Worm (Caenorhabditis elegans) whole organism, L4 larva: Measurements from ENCODE around the gene C44E12.1.

Source experiments
- Y5F2A.4 ChIP-seq: fragments of 200-800 bp; sonication (Bioruptor generic); optimal IDR thresholded peaks from 2 replicates; lab custom pipeline; 2018; ENCODE audit warnings: mild to moderate bottlenecking, missing genetic modification characterization, missing compliant biosample characterization
- ZK546.5 ChIP-seq, 2 experiments: sonication (generic microtip); optimal IDR thresholded peaks; 2 replicates each; lab custom pipeline; 2017; ENCODE audit warnings: missing biosample characterization in 2 of 2, missing genetic modification characterization in 2 of 2
- attf-4 ChIP-seq: sonication (generic microtip); optimal IDR thresholded peaks from 3 replicates; lab custom pipeline; 2017; ENCODE audit warnings: missing biosample characterization, missing genetic modification characterization
- dmd-8 ChIP-seq: fragments of 200-800 bp; sonication (Bioruptor generic); IDR thresholded peaks from 2 replicates; pipeline ENCODE4 v1.3.6; 2022; ENCODE audit warnings: missing genetic modification characterization, missing compliant biosample characterization
- dpl-1 ChIP-seq: fragments of 150-350 bp; optimal IDR thresholded peaks from 2 replicates; lab custom pipeline; 2014; ENCODE audit warnings: missing biosample characterization, missing genetic modification reagents, missing genetic modification characterization
- lin-13 ChIP-seq: fragments of 150-350 bp; optimal IDR thresholded peaks from 2 replicates; lab custom pipeline; 2014; ENCODE audit warnings: missing biosample characterization, missing genetic modification reagents, missing genetic modification characterization
- lin-38 ChIP-seq: fragments of 200-800 bp; sonication (Bioruptor generic); IDR thresholded peaks from 2 replicates; pipeline ENCODE4 v1.3.6; 2022; ENCODE audit warnings: missing genetic modification reagents, missing genetic modification characterization, missing compliant biosample characterization
- nhr-111 ChIP-seq: fragments of 200-800 bp; sonication (Bioruptor generic); optimal IDR thresholded peaks from 2 replicates; lab custom pipeline; 2018; ENCODE audit warnings: mild to moderate bottlenecking, missing genetic modification characterization, missing compliant biosample characterization
- pha-4 ChIP-seq, 2 experiments: fragments of 150-350 bp in 1 of 2; fragments of 200-800 bp in 1 of 2; sonication (Bioruptor generic) in 1 of 2; IDR thresholded peaks in 1 of 2; optimal IDR thresholded peaks in 1 of 2; 2 replicates each; pipeline versions ENCODE4 v1.3.6 to Lab custom; 2014 to 2022; ENCODE audit warnings: missing genetic modification characterization in 2 of 2, missing genetic modification reagents in 2 of 2, missing biosample characterization in 1 of 2, missing compliant biosample characterization in 1 of 2
- skn-1 ChIP-seq: fragments of 150-350 bp; optimal IDR thresholded peaks from 2 replicates; lab custom pipeline; 2014; ENCODE audit warnings: missing biosample characterization, missing genetic modification characterization
- snpc-4 ChIP-seq: fragments of 150-350 bp; optimal IDR thresholded peaks from 2 replicates; lab custom pipeline; 2014; ENCODE audit warnings: missing biosample characterization, missing genetic modification characterization
- tag-97 ChIP-seq: fragments of 200-800 bp; sonication (Bioruptor generic); IDR thresholded peaks from 2 replicates; pipeline ENCODE4 v1.3.6; 2022; ENCODE audit warnings: missing genetic modification characterization, missing compliant biosample characterization
- zip-11 ChIP-seq: fragments of 200-800 bp; sonication (Bioruptor generic); IDR thresholded peaks from 2 replicates; pipeline ENCODE4 v1.3.6; 2022; ENCODE audit warnings: missing genetic modification characterization, missing compliant biosample characterization

DNA sequence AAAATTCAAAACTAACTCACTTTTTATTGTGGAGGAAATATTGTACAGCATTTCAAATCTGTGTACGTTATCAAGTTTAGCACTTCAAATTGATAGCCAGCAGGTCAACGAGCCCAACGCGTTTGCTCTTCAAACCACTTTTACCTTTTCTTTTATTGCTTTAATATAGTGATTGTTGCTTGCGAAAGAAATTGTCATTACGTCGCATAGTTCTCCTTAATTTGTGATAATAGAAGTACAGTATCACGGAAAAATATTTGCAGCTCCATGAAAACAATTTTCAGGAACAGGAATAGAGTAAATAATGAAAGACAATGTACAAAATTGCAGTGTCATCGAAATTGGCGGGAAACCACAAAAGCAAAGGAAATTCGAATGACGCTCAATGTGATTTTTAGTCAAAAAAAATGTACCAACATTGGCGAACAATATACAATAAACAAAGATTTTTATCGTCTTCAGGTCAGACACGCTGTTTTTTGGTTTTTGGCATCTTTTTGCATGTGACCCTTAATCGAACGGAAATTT is 37.7 kb upstream of the C44E12.1 start, which contains the start of the genes PDB1.1 and F08C6.5:
- TF ChIP-seq lin-13 (GFP tag; lab: Kevin White, UChicago) (no peak), zip-11 (GFP tag; lab: Robert Waterston, UW) (no peak), nhr-111 (no peak), ZK546.5 (tag; optimal IDR thresholded peaks at IDR 0.05; lab: Kevin White, UChicago) (no peak), tag-97 (GFP tag; lab: Robert Waterston, UW) (no peak), pha-4 (GFP tag; IDR thresholded peaks at IDR 0.05; lab: Robert Waterston, UW) (no peak), pha-4 (tag; optimal IDR thresholded peaks at IDR 0.05; lab: Kevin White, UChicago) (no peak), snpc-4 (tag; lab: Kevin White, UChicago) (no peak), dmd-8 (no peak), lin-38 (GFP tag; lab: Robert Waterston, UW) (no peak), Y5F2A.4 (GFP tag; lab: Kevin White, UChicago) (no peak), skn-1 (tag; lab: Kevin White, UChicago) (no peak), attf-4 (tag; lab: Kevin White, UChicago) (no peak), dpl-1 (GFP tag; lab: Kevin White, UChicago) (no peak)
